Fruit fly (Drosophila melanogaster): ENCODE results near the gene Rac1.

Rac1 gene

DNA sequence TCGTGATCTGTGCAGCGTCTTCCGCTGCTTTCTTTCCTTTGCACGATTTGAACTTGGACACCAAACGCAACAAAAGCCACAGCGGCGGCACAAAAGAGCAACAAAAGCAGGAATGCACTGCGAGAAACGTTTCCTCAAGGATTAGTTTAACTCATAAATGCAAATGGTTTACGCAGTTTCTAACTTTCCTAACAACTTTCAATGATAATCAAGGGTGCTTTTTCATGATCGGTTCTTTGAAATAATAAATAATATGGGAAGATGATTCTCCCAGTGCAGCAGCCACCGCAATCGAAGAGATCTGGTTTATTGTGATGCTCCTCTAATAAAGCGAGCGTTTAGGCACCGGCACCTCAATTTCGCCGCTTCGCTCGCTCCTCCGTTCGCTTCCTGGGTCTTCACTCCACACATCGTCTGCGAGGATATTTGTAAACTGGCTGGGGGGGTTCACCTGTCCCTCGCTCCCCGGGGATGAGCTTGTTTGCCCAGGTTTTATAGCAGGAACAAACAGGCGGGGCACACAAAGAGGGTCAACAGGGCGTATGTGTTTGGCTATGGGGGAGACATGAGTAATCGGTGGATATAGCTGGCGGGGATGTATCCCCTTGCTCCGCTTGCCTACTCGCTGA is 16.7 kb upstream of the Rac1 start (continued):
- TF ChIP-seq Med (GFP tag) (peak; percentile 78), Blimp-1 (GFP tag; optimal IDR thresholded peaks at IDR 0.05) (peak; percentile 85), Antp (GFP tag; optimal IDR thresholded peaks at IDR 0.05) (peak; percentile 76), Dbx (GFP tag; IDR thresholded peaks at IDR 0.05) (peak; percentile 53; the same call in 1 of the 3 replicates), odd (GFP tag; optimal IDR thresholded peaks at IDR 0.05) (peak; percentile 72), fd96Cb (tag; optimal IDR thresholded peaks at IDR 0.05) (peak; percentile 87), Kr (GFP tag; optimal IDR thresholded peaks at IDR 0.05) (no peak), Ravus (GFP tag; IDR thresholded peaks at IDR 0.05) (peak; percentile 15; the same call in 1 of the 2 replicates), CG12155 (GFP tag; optimal IDR thresholded peaks at IDR 0.05) (peak; percentile 33), CG6272 (GFP tag; IDR thresholded peaks at IDR 0.05) (peak; percentile 66), CG12236 (GFP tag; optimal IDR thresholded peaks at IDR 0.05) (peak; percentile 50), tio (GFP tag; optimal IDR thresholded peaks at IDR 0.05) (peak; percentile 40), CG12942 (GFP tag; optimal IDR thresholded peaks at IDR 0.05) (peak; percentile 68), CG42726 (GFP tag; IDR thresholded peaks at IDR 0.05; ENCODE audit: partially characterized antibody) (no peak), CG11456 (GFP tag; IDR thresholded peaks at IDR 0.05) (peak; percentile 58; the same call in 1 of the 3 replicates), CG8924 (tag; optimal IDR thresholded peaks at IDR 0.05) (peak; percentile 70), stc (GFP tag; IDR thresholded peaks at IDR 0.05) (peak; percentile 88), NK7.1 (GFP tag; optimal IDR thresholded peaks at IDR 0.05) (peak; percentile 25), CG4617 (GFP tag; optimal IDR thresholded peaks at IDR 0.05; ENCODE audit: borderline replicate concordance) (peak; percentile 58), Gug (GFP tag; IDR thresholded peaks at IDR 0.05) (peak; percentile 60; the same call in 3 of the 4 replicates), Atf6 (GFP tag; IDR thresholded peaks at IDR 0.05) (peak; percentile 47; the same call in 1 of the 2 replicates), mirr (GFP tag; optimal IDR thresholded peaks at IDR 0.05) (no peak), otp (GFP tag; IDR thresholded peaks at IDR 0.05) (peak; percentile 84), CG5180 (GFP tag; optimal IDR thresholded peaks at IDR 0.05) (peak; percentile 73), lilli (GFP tag; optimal IDR thresholded peaks at IDR 0.05) (peak; percentile 61), CG4360 (GFP tag; IDR thresholded peaks at IDR 0.05) (peak; percentile 51), Mrtf (GFP tag; IDR thresholded peaks at IDR 0.05) (peak; percentile 56; the same call in 1 of the 3 replicates), CG1603 (tag; optimal IDR thresholded peaks at IDR 0.05) (peak; percentile 89), CG6689 (GFP tag; IDR thresholded peaks at IDR 0.05) (peak; percentile 84), cwo (GFP tag; optimal IDR thresholded peaks at IDR 0.05) (peak; percentile 9), btn (GFP tag; optimal IDR thresholded peaks at IDR 0.05) (peak; percentile 63), aop (GFP tag; IDR thresholded peaks at IDR 0.05) (peak; percentile 62; the same call in 1 of the 2 replicates), CG6254 (GFP tag; optimal IDR thresholded peaks at IDR 0.05) (peak; percentile 74), CG14965 (GFP tag; optimal IDR thresholded peaks at IDR 0.05; ENCODE audit: borderline replicate concordance) (no peak), ranshi (GFP tag; IDR thresholded peaks at IDR 0.05) (peak; percentile 63), Dip3 (GFP tag; optimal IDR thresholded peaks at IDR 0.05) (peak; percentile 47), Poxn (GFP tag; IDR thresholded peaks at IDR 0.05) (no peak), CG13624 (GFP tag; optimal IDR thresholded peaks at IDR 0.05) (no peak), CG13287 (GFP tag; IDR thresholded peaks at IDR 0.05; ENCODE audit: partially characterized antibody) (no peak), CG1529 (GFP tag; optimal IDR thresholded peaks at IDR 0.05) (peak; percentile 81), CG8089 (GFP tag; optimal IDR thresholded peaks at IDR 0.05) (peak; percentile 61), vvl (GFP tag; IDR thresholded peaks at IDR 0.05) (peak; percentile 96), Ets97D (GFP tag; optimal IDR thresholded peaks at IDR 0.05) (no peak), Xbp1 (GFP tag; optimal IDR thresholded peaks at IDR 0.05) (peak; percentile 86), dpn (GFP tag; optimal IDR thresholded peaks at IDR 0.05) (peak; percentile 74 to 79), H2.0 (GFP tag; IDR thresholded peaks at IDR 0.05) (peak; percentile 76), CG2199 (GFP tag; IDR thresholded peaks at IDR 0.05) (no peak; the same call in 2 of the 3 replicates), CG10959 (GFP tag; IDR thresholded peaks at IDR 0.05) (peak; percentile 75), CG17186 (GFP tag; optimal IDR thresholded peaks at IDR 0.05) (peak; percentile 39), CG8944 (GFP tag; optimal IDR thresholded peaks at IDR 0.05) (peak; percentile 73)

Data from whole organism, embryonic.